Worm (Caenorhabditis elegans) whole organism, L4 larva: Measurements from ENCODE around the gene nsun-1.

Experiments
- D1046.2 ChIP-seq: fragments of 200-800 bp; sonication (Bioruptor generic); IDR thresholded peaks from 2 replicates; pipeline ENCODE4 v1.3.6; 2022; ENCODE audit warnings: missing genetic modification characterization, missing compliant biosample characterization
- F37D6.2 ChIP-seq: sonication (generic microtip); optimal IDR thresholded peaks from 2 replicates; lab custom pipeline; 2016; ENCODE audit warnings: mild to moderate bottlenecking, missing genetic modification characterization, missing compliant biosample characterization
- T26A8.4 ChIP-seq: fragments of 200-800 bp; sonication (Bioruptor generic); IDR thresholded peaks from 2 replicates; pipeline ENCODE4 v1.3.6; 2022; ENCODE audit warnings: missing genetic modification characterization, missing compliant biosample characterization
- aha-1 ChIP-seq: fragments of 150-350 bp; peaks from one replicate; lab custom pipeline; 2014; ENCODE audit warnings: missing biosample characterization, missing genetic modification characterization
- ceh-20 ChIP-seq: fragments of 200-800 bp; sonication (Bioruptor generic); IDR thresholded peaks from 2 replicates; pipeline ENCODE4 v1.3.6; 2022; ENCODE audit warnings: missing genetic modification reagents, missing genetic modification characterization, missing compliant biosample characterization
- ceh-62 ChIP-seq: sonication (generic microtip); optimal IDR thresholded peaks from 2 replicates; lab custom pipeline; 2017; ENCODE audit warnings: missing biosample characterization, missing genetic modification characterization
- ceh-82 ChIP-seq: sonication (generic microtip); optimal IDR thresholded peaks from 2 replicates; lab custom pipeline; 2017; ENCODE audit warnings: missing biosample characterization, missing genetic modification characterization
- daf-16 ChIP-seq, 3 experiments: sonication (generic microtip); optimal IDR thresholded peaks; 2 replicates each; lab custom pipeline; 2016 to 2017; ENCODE audit warnings: missing genetic modification characterization in 3 of 3, missing genetic modification reagents in 3 of 3, mild to moderate bottlenecking in 2 of 3, missing compliant biosample characterization in 2 of 3, missing biosample characterization in 1 of 3, moderate library complexity in 1 of 3
- dpl-1 ChIP-seq: fragments of 150-350 bp; optimal IDR thresholded peaks from 2 replicates; lab custom pipeline; 2014; ENCODE audit warnings: missing biosample characterization, missing genetic modification reagents, missing genetic modification characterization
- egl-43 ChIP-seq: fragments of 200-800 bp; sonication (Bioruptor generic); IDR thresholded peaks from 2 replicates; pipeline ENCODE4 v1.3.6; 2022; ENCODE audit warnings: missing genetic modification reagents, missing genetic modification characterization, missing compliant biosample characterization
- hlh-30 ChIP-seq: sonication (generic microtip); optimal IDR thresholded peaks from 2 replicates; lab custom pipeline; 2017; ENCODE audit warnings: antibody characterized with exemption, mild to moderate bottlenecking, missing genetic modification characterization, missing compliant biosample characterization; ENCODE audit not compliant: insufficient read depth
- hmg-1.1 ChIP-seq: fragments of 200-800 bp; sonication (Bioruptor generic); IDR thresholded peaks from 2 replicates; pipeline ENCODE4 v1.3.6; 2022; ENCODE audit warnings: missing genetic modification reagents, missing genetic modification characterization, missing compliant biosample characterization
- jun-1 ChIP-seq: fragments of 150-350 bp; optimal IDR thresholded peaks from 2 replicates; lab custom pipeline; 2014; ENCODE audit warnings: missing biosample characterization, missing genetic modification reagents, missing genetic modification characterization
- lin-38 ChIP-seq: fragments of 200-800 bp; sonication (Bioruptor generic); IDR thresholded peaks from 2 replicates; pipeline ENCODE4 v1.3.6; 2022; ENCODE audit warnings: missing genetic modification reagents, missing genetic modification characterization, missing compliant biosample characterization
- lsy-2 ChIP-seq, 2 experiments: fragments of 150-350 bp in 1 of 2; sonication (generic microtip) in 1 of 2; optimal IDR thresholded peaks; 2 replicates each; lab custom pipeline; 2014 to 2017; ENCODE audit warnings: missing biosample characterization in 2 of 2, missing genetic modification characterization in 2 of 2
- mdt-29 ChIP-seq: fragments of 200-800 bp; sonication (Bioruptor generic); IDR thresholded peaks from 2 replicates; pipeline ENCODE4 v1.3.6; 2022; ENCODE audit warnings: missing genetic modification reagents, missing genetic modification characterization, missing compliant biosample characterization
- mxl-2 ChIP-seq: fragments of 200-800 bp; sonication (Bioruptor generic); conservative IDR thresholded peaks from 2 replicates; pipeline ENCODE4 v1.3.6; 2022; ENCODE audit warnings: missing genetic modification reagents, missing genetic modification characterization, missing compliant biosample characterization
- nhr-11 ChIP-seq: fragments of 150-350 bp; optimal IDR thresholded peaks from 2 replicates; lab custom pipeline; 2014; ENCODE audit warnings: missing biosample characterization, missing genetic modification characterization
- nhr-111 ChIP-seq: fragments of 200-800 bp; sonication (Bioruptor generic); optimal IDR thresholded peaks from 2 replicates; lab custom pipeline; 2018; ENCODE audit warnings: mild to moderate bottlenecking, missing genetic modification characterization, missing compliant biosample characterization
- nhr-237 ChIP-seq: sonication (generic microtip); optimal IDR thresholded peaks from 2 replicates; lab custom pipeline; 2017; ENCODE audit warnings: missing biosample characterization, missing genetic modification characterization
- nhr-28 ChIP-seq: fragments of 150-350 bp; optimal IDR thresholded peaks from 2 replicates; lab custom pipeline; 2014; ENCODE audit warnings: missing biosample characterization, missing genetic modification characterization
- nhr-41 ChIP-seq: fragments of 200-800 bp; sonication (Bioruptor generic); IDR thresholded peaks from 2 replicates; pipeline ENCODE4 v1.3.6; 2022; ENCODE audit warnings: missing genetic modification reagents, missing genetic modification characterization, missing compliant biosample characterization
- nhr-42 ChIP-seq: fragments of 200-800 bp; sonication (Bioruptor generic); IDR thresholded peaks from 2 replicates; pipeline ENCODE4 v1.3.6; 2022; ENCODE audit warnings: missing genetic modification characterization, missing compliant biosample characterization
- nhr-76 ChIP-seq: fragments of 150-350 bp; optimal IDR thresholded peaks from 2 replicates; lab custom pipeline; 2014; ENCODE audit warnings: missing biosample characterization, missing genetic modification characterization
- rbr-2 ChIP-seq: sonication (generic microtip); optimal IDR thresholded peaks from 2 replicates; lab custom pipeline; 2016; ENCODE audit warnings: missing genotype, missing genetic modification characterization, missing compliant biosample characterization
- sdz-12 ChIP-seq: fragments of 200-800 bp; sonication (Bioruptor generic); optimal IDR thresholded peaks from 2 replicates; lab custom pipeline; 2018; ENCODE audit warnings: mild to moderate bottlenecking, missing genetic modification characterization, missing compliant biosample characterization
- set-16 ChIP-seq: fragments of 200-800 bp; sonication (Bioruptor generic); IDR thresholded peaks from 2 replicates; pipeline ENCODE4 v1.3.6; 2022; ENCODE audit warnings: missing genetic modification reagents, missing genetic modification characterization, missing compliant biosample characterization
- snpc-4 ChIP-seq: fragments of 150-350 bp; optimal IDR thresholded peaks from 2 replicates; lab custom pipeline; 2014; ENCODE audit warnings: missing biosample characterization, missing genetic modification characterization
- spr-1 ChIP-seq: sonication (generic microtip); optimal IDR thresholded peaks from 2 replicates; lab custom pipeline; 2016; ENCODE audit warnings: mild to moderate bottlenecking, missing genetic modification characterization, missing compliant biosample characterization
- tra-1 ChIP-seq: fragments of 200-800 bp; sonication (Bioruptor generic); IDR thresholded peaks from 2 replicates; pipeline ENCODE4 v1.3.6; 2022; ENCODE audit warnings: missing genetic modification reagents, missing genetic modification characterization, missing compliant biosample characterization
- unc-62 ChIP-seq, 3 experiments: fragments of 150-350 bp in 1 of 3; sonication (generic microtip); optimal IDR thresholded peaks in 2 of 3; peaks in 1 of 3; 1 replicate in 1 of 3; 2 replicates in 2 of 3; lab custom pipeline; 2014 to 2017; ENCODE audit warnings: missing biosample characterization in 3 of 3, missing genetic modification characterization in 3 of 3, missing genetic modification reagents in 3 of 3, missing genotype in 1 of 3
- zip-11 ChIP-seq: fragments of 200-800 bp; sonication (Bioruptor generic); IDR thresholded peaks from 2 replicates; pipeline ENCODE4 v1.3.6; 2022; ENCODE audit warnings: missing genetic modification characterization, missing compliant biosample characterization
- ztf-11 ChIP-seq: fragments of 150-350 bp; optimal IDR thresholded peaks from 2 replicates; lab custom pipeline; 2014; ENCODE audit warnings: missing biosample characterization, missing genetic modification characterization
- ztf-7 ChIP-seq: fragments of 150-350 bp; optimal IDR thresholded peaks from 2 replicates; lab custom pipeline; 2014; ENCODE audit warnings: missing biosample characterization, missing genetic modification characterization

nsun-1 gene

ce11 chrII:509230-509629 is 33.5 kb upstream of the nsun-1 start, which contains the start of gene srh-105:
Gene srh-105, minus strand, starts transcription at chrII:509330.
- TF ChIP-seq nhr-11 (tag; lab: Kevin White, UChicago) (no peak), T26A8.4 (no peak)

- peak in 1 of 2 experiments; percentile 97 for TF ChIP-seq unc-62 (GFP tag; optimal IDR thresholded peaks at IDR 0.05 in 1 of 2; lab: Kevin White, UChicago)
- no peak for TF ChIP-seq unc-62 (tag; optimal IDR thresholded peaks at IDR 0.05; lab: Kevin White, UChicago)
- no peak for TF ChIP-seq jun-1
- TF ChIP-seq, all 104 proteins: peak for 1
Observed at ce11 chrII:508603-509002, 32.9 kb upstream of the nsun-1 start.

- peak; percentile 63 for TF ChIP-seq hmg-1.1 (GFP tag; lab: Robert Waterston, UW)
- no peak for TF ChIP-seq ztf-11 (tag; lab: Kevin White, UChicago)
- TF ChIP-seq lin-38 = peak; percentile 78
- no peak for TF ChIP-seq zip-11
- peak; percentile 66 for TF ChIP-seq hlh-30 (tag; lab: Kevin White, UChicago)
- TF ChIP-seq nhr-28 (tag; lab: Kevin White, UChicago) = no peak
- TF ChIP-seq D1046.2 (GFP tag; lab: Robert Waterston, UW) = no peak
- no peak for TF ChIP-seq daf-16 (GFP tag; optimal IDR thresholded peaks at IDR 0.05; lab: Kevin White, UChicago)
- no peak for TF ChIP-seq daf-16 (tag; optimal IDR thresholded peaks at IDR 0.05; lab: Kevin White, UChicago)
- no peak for TF ChIP-seq egl-43
- peak; percentile 25 for TF ChIP-seq rbr-2 (tag; lab: Kevin White, UChicago)
- peak in 1 of 2 experiments; percentile 96 for TF ChIP-seq unc-62 (GFP tag; optimal IDR thresholded peaks at IDR 0.05 in 1 of 2; lab: Kevin White, UChicago)
- TF ChIP-seq unc-62 (tag; optimal IDR thresholded peaks at IDR 0.05; lab: Kevin White, UChicago) = no peak
- peak; percentile 48 for TF ChIP-seq dpl-1 (GFP tag; lab: Kevin White, UChicago)
- TF ChIP-seq nhr-76 (tag; lab: Kevin White, UChicago) = no peak
- TF ChIP-seq lsy-2 (tag; optimal IDR thresholded peaks at IDR 0.05; lab: Kevin White, UChicago) = no peak
- TF ChIP-seq T26A8.4 = peak; percentile 56; the same call in 1 of the 2 replicates
- TF ChIP-seq aha-1 = peak; percentile 61
Observed at ce11 chrII:506069-506468, 30.3 kb upstream of the nsun-1 start.

ce11 chrII:502638-503037 is 26.9 kb upstream of the nsun-1 start:
- TF ChIP-seq zip-11 (no peak), ceh-20 (GFP tag; lab: Robert Waterston, UW) (no peak), aha-1 (peak; percentile 60), unc-62 (GFP tag; optimal IDR thresholded peaks at IDR 0.05 in 1 of 2; lab: Kevin White, UChicago) (peak in 1 of 2 experiments; percentile 82), unc-62 (tag; optimal IDR thresholded peaks at IDR 0.05; lab: Kevin White, UChicago) (no peak), snpc-4 (tag; lab: Kevin White, UChicago) (no peak), dpl-1 (GFP tag; lab: Kevin White, UChicago) (no peak), spr-1 (tag; lab: Kevin White, UChicago) (no peak), ztf-7 (tag; lab: Kevin White, UChicago) (no peak), mxl-2 (GFP tag; lab: Robert Waterston, UW) (no peak), sdz-12 (GFP tag; lab: Kevin White, UChicago) (no peak), nhr-111 (GFP tag; lab: Kevin White, UChicago) (no peak), nhr-237 (tag; lab: Kevin White, UChicago) (no peak), tra-1 (GFP tag; lab: Robert Waterston, UW) (no peak), ceh-82 (no peak)

- TF ChIP-seq nhr-11 (tag; lab: Kevin White, UChicago) (no peak), nhr-42 (no peak), nhr-41 (GFP tag; lab: Robert Waterston, UW) (no peak), set-16 (GFP tag; lab: Robert Waterston, UW) (no peak), F37D6.2 (tag; lab: Kevin White, UChicago) (no peak), ceh-62 (tag; lab: Kevin White, UChicago) (no peak), egl-43 (no peak), mdt-29 (GFP tag; lab: Robert Waterston, UW) (no peak)
Observed at ce11 chrII:495124-495523, 19.4 kb upstream of the nsun-1 start, which contains the start of gene sms-5. Gene sms-5, plus strand, starts transcription at chrII:495424.
